Fruit fly (Drosophila melanogaster): ENCODE results near the gene CG31050.

Gene CG31050

DNA sequence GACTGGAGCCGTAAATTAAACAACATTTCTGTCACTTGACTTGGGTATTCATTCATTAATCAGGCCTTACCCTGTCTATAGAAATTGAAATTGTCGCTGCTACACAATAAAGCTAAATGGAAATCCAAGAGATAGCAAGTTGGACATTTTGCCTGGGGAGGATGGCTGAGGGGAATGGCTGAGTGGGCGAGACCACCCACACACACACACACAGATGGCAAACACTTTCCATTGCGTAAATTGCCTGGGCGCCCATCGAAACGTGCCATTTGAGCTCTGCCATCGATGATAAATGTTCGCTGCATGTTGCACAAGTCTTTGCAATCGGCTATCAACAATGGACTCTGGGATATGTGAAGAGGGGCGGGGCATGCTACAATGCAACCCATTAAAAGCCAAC, 23.0 kb downstream of the CG31050 start:
- TF ChIP-seq tai (GFP tag; optimal IDR thresholded peaks at IDR 0.05), result no peak
- no peak for TF ChIP-seq Vsx2 (GFP tag; optimal IDR thresholded peaks at IDR 0.05; ENCODE audit: partially characterized antibody)
- no peak for TF ChIP-seq N (GFP tag; optimal IDR thresholded peaks at IDR 0.05)
- no peak for TF ChIP-seq Hr83 (GFP tag; optimal IDR thresholded peaks at IDR 0.05; ENCODE audit: poor library complexity, severe bottlenecking)
- no peak for TF ChIP-seq CG9705 (GFP tag; optimal IDR thresholded peaks at IDR 0.05)
- TF ChIP-seq Jra (GFP tag; optimal IDR thresholded peaks at IDR 0.05), result no peak

DNA sequence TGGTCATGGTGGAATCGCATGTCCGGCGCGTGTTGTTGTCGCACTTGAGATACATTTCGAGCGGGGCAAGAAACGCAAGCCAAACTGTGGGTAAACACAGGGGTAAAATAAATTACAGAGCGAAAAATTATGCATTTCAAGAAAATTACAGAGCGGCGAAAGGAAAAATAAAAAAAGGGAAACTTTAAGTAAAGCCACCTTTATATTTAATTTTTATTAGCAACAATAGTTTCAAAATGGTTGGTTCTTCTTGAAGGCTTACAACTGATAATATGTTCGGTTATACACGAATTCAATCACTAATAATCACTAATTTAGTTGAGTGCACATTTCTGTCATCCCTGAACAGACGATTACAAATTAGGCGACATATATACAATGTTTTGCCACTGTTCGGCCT, 26.7 kb downstream of the CG31050 start:
- TF ChIP-seq CG32264 (GFP tag; optimal IDR thresholded peaks at IDR 0.05), result no peak
- peak in 1 of 2 experiments; percentile 36 for TF ChIP-seq foxo (GFP tag; optimal IDR thresholded peaks at IDR 0.05)
- TF ChIP-seq N (GFP tag; optimal IDR thresholded peaks at IDR 0.05), result no peak
- TF ChIP-seq GATAd (GFP tag; optimal IDR thresholded peaks at IDR 0.05), result no peak
- peak; percentile 35 for TF ChIP-seq h (GFP tag; optimal IDR thresholded peaks at IDR 0.05)
- peak; percentile 9 for TF ChIP-seq OdsH (GFP tag; optimal IDR thresholded peaks at IDR 0.05)
- TF ChIP-seq brk (GFP tag; optimal IDR thresholded peaks at IDR 0.05), result no peak
- no peak for TF ChIP-seq Hr78 (GFP tag; optimal IDR thresholded peaks at IDR 0.05)
- no peak for TF ChIP-seq CrebA (GFP tag; optimal IDR thresholded peaks at IDR 0.05; ENCODE audit: borderline replicate concordance)
- no peak for TF ChIP-seq dsf (GFP tag; optimal IDR thresholded peaks at IDR 0.05; ENCODE audit: borderline replicate concordance)
- no peak for TF ChIP-seq Myc (optimal IDR thresholded peaks at IDR 0.05)
- no peak for TF ChIP-seq jim (GFP tag; optimal IDR thresholded peaks at IDR 0.05)
- TF ChIP-seq pan (optimal IDR thresholded peaks at IDR 0.05), result no peak
- TF ChIP-seq Jra (GFP tag; optimal IDR thresholded peaks at IDR 0.05), result no peak
- TF ChIP-seq Dif (GFP tag; optimal IDR thresholded peaks at IDR 0.05; ENCODE audit: partially characterized antibody), result no peak
- no peak for TF ChIP-seq Rel (GFP tag; optimal IDR thresholded peaks at IDR 0.05)
- TF ChIP-seq Rel (tag; optimal IDR thresholded peaks at IDR 0.05), result no peak
- no peak for TF ChIP-seq Dfd (GFP tag; optimal IDR thresholded peaks at IDR 0.05)
- no peak for TF ChIP-seq dl (GFP tag; optimal IDR thresholded peaks at IDR 0.05; ENCODE audit: insufficient read depth in 1 of 2, partially characterized antibody in 2 of 2)
- TF ChIP-seq lola (GFP tag; optimal IDR thresholded peaks at IDR 0.05), result no peak
- TF ChIP-seq sage (GFP tag; optimal IDR thresholded peaks at IDR 0.05), result no peak
- TF ChIP-seq HLH106 (tag; optimal IDR thresholded peaks at IDR 0.05), result peak; percentile 28
- TF ChIP-seq psq (GFP tag; optimal IDR thresholded peaks at IDR 0.05), result peak; percentile 27
- TF ChIP-seq usp (GFP tag; optimal IDR thresholded peaks at IDR 0.05), result no peak
- TF ChIP-seq fru (GFP tag; optimal IDR thresholded peaks at IDR 0.05), result peak; percentile 26
- no peak for TF ChIP-seq Hr83 (GFP tag; optimal IDR thresholded peaks at IDR 0.05; ENCODE audit: poor library complexity, severe bottlenecking)
- TF ChIP-seq Sp1 (GFP tag; optimal IDR thresholded peaks at IDR 0.05), result peak; percentile 16
- no peak for TF ChIP-seq ey (GFP tag; optimal IDR thresholded peaks at IDR 0.05)
- TF ChIP-seq Vsx2 (GFP tag; optimal IDR thresholded peaks at IDR 0.05; ENCODE audit: partially characterized antibody), result no peak
- TF ChIP-seq dmrt93B (GFP tag; optimal IDR thresholded peaks at IDR 0.05), result no peak
- no peak for TF ChIP-seq tai (GFP tag; optimal IDR thresholded peaks at IDR 0.05)
- no peak for TF ChIP-seq Hnf4 (GFP tag; optimal IDR thresholded peaks at IDR 0.05)
- no peak for TF ChIP-seq br (GFP tag; optimal IDR thresholded peaks at IDR 0.05)
- no peak for TF ChIP-seq Abd-B (GFP tag; optimal IDR thresholded peaks at IDR 0.05)
- no peak for TF ChIP-seq CG9705 (GFP tag; optimal IDR thresholded peaks at IDR 0.05)
- TF ChIP-seq woc (GFP tag; optimal IDR thresholded peaks at IDR 0.05), result peak; percentile 3
- no peak for TF ChIP-seq Mio (GFP tag; optimal IDR thresholded peaks at IDR 0.05)
- TF ChIP-seq rgr (GFP tag; optimal IDR thresholded peaks at IDR 0.05), result peak; percentile 13
- TF ChIP-seq sv (GFP tag; optimal IDR thresholded peaks at IDR 0.05), result no peak

DNA sequence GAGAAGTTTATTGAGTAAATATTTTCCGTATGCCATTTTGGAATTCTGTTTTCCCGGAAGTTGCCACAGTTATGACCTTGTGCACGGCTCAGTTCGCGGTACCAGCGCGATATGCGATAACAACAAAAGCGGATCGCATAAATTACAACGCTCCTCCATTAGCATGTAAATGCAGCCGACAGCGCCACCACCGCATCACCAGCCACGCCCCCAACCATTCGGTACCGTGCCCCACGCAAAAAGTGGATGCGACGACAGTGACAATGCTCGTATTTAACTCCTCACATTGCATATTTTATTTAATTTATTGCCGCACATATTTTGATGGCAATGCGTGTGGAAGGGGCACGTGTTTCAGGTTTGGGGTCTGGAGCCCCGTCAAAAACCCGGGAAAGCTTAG, 27.2 kb downstream of the CG31050 start:
- TF ChIP-seq Rel (GFP tag; optimal IDR thresholded peaks at IDR 0.05) (no peak), Rel (tag; optimal IDR thresholded peaks at IDR 0.05) (no peak), Jra (GFP tag; optimal IDR thresholded peaks at IDR 0.05) (no peak), pan (optimal IDR thresholded peaks at IDR 0.05) (no peak), foxo (GFP tag; optimal IDR thresholded peaks at IDR 0.05) (no peak), OdsH (GFP tag; optimal IDR thresholded peaks at IDR 0.05) (no peak), tai (GFP tag; optimal IDR thresholded peaks at IDR 0.05) (no peak), jim (GFP tag; optimal IDR thresholded peaks at IDR 0.05) (no peak), Abd-B (GFP tag; optimal IDR thresholded peaks at IDR 0.05) (no peak)
